Fruit fly (Drosophila melanogaster) whole organism: ENCODE measurements around the gene CG1368.

Experiments
- CG8478 ChIP-seq: fragments of >200 bp; optimal IDR thresholded peaks from 2 replicates; lab custom pipeline; 2018; ENCODE audit warnings: inconsistent platforms
- usp ChIP-seq: fragments of >200 bp; optimal IDR thresholded peaks from 2 replicates; lab custom pipeline; 2017; ENCODE audit warnings: missing biosample characterization, missing genetic modification characterization, mixed read lengths

DNA sequence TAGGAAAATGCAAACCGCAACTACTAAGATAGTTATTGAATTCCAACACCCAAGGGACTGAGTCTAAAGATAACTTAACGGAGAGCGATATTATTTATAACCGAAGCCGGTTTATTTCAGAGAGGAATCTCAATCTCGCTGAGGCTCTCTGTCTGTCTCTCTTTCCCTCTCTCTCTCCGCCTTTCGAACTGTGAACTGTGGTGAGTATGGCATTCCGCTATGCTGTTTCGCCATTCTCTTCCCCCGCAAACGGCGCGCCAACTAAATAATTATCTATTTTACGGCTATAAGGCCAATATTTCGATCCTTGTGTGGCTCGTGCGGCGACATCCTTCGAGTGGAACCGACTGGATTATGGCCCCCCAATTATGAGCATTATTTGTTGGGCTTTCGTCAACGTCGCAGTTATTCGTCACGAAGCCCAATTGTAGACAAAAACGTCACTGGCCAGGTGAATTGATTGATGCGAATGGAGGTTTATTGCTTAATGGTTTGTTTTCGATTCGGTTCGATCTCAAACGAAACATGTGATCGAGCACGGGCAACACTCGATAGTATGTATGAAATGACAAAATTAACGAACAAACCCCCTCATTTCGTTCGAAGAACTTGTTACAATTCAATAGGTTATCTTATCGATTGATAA lies 37.7 kb downstream of the CG1368 start:
- TF ChIP-seq usp (GFP tag; lab: Kevin White, UChicago) (no peak), CG8478 (lab: Kevin White, UChicago) (no peak)
